Fruit fly (Drosophila melanogaster) whole organism, embryonic: Measurements from ENCODE around the gene Art9.

Experiments used
- ATbp ChIP-seq: fragments of 200-800 bp; sonication (Bioruptor generic); optimal IDR thresholded peaks from 2 replicates; lab custom pipeline; 2017; ENCODE audit warnings: missing biosample characterization, mild to moderate bottlenecking, missing genetic modification characterization, missing genetic modification reagents
- Antp ChIP-seq: fragments of 200-800 bp; sonication (Bioruptor generic); optimal IDR thresholded peaks from 3 replicates; lab custom pipeline; 2016; ENCODE audit warnings: missing biosample characterization, missing genetic modification characterization
- BtbVII ChIP-seq: fragments of 200-800 bp; sonication (Bioruptor generic); optimal IDR thresholded peaks from 3 replicates; lab custom pipeline; 2017; ENCODE audit warnings: missing biosample characterization, mild to moderate bottlenecking, missing genetic modification characterization
- CG10209 ChIP-seq: fragments of 200-800 bp; sonication (Bioruptor generic); optimal IDR thresholded peaks from 3 replicates; lab custom pipeline; 2017; ENCODE audit warnings: missing biosample characterization, mild to moderate bottlenecking, missing genetic modification characterization, missing genetic modification reagents
- CG10979 ChIP-seq: fragments of 200-800 bp; sonication (Bioruptor generic); optimal IDR thresholded peaks from 2 replicates; lab custom pipeline; 2018; ENCODE audit warnings: missing biosample characterization, mild to moderate bottlenecking, missing genetic modification characterization, moderate library complexity
- CG12391 ChIP-seq: fragments of 200-800 bp; sonication (Bioruptor generic); optimal IDR thresholded peaks from 3 replicates; lab custom pipeline; 2018; ENCODE audit warnings: missing biosample characterization, mild to moderate bottlenecking, missing genetic modification characterization, moderate library complexity
- CG14710 ChIP-seq: fragments of 200-800 bp; sonication (Bioruptor generic); optimal IDR thresholded peaks from 3 replicates; lab custom pipeline; 2019; ENCODE audit warnings: missing biosample characterization, mild to moderate bottlenecking, missing genetic modification characterization, moderate library complexity
- CG15011 ChIP-seq: fragments of 200-800 bp; sonication (Bioruptor generic); optimal IDR thresholded peaks from 3 replicates; lab custom pipeline; 2018; ENCODE audit warnings: missing biosample characterization, mild to moderate bottlenecking, missing genetic modification characterization
- CG17385 ChIP-seq: fragments of 200-800 bp; sonication (Bioruptor generic); optimal IDR thresholded peaks from 3 replicates; lab custom pipeline; 2018; ENCODE audit warnings: missing biosample characterization, mild to moderate bottlenecking, missing genetic modification characterization
- CG17568 ChIP-seq: fragments of 200-800 bp; sonication (Bioruptor generic); optimal IDR thresholded peaks from 2 replicates; lab custom pipeline; 2018; ENCODE audit warnings: missing biosample characterization, mild to moderate bottlenecking, missing genetic modification characterization, moderate library complexity
- CG18262 ChIP-seq: fragments of 200-800 bp; optimal IDR thresholded peaks from 3 replicates; lab custom pipeline; 2019; ENCODE audit warnings: missing biosample characterization, mild to moderate bottlenecking, missing genetic modification characterization, moderate library complexity
- CG18619 ChIP-seq: fragments of 200-800 bp; sonication (Bioruptor generic); optimal IDR thresholded peaks from 3 replicates; lab custom pipeline; 2017; ENCODE audit warnings: missing biosample characterization, mild to moderate bottlenecking, missing genetic modification characterization
- CG2678 ChIP-seq: fragments of 200-800 bp; sonication (Bioruptor generic); optimal IDR thresholded peaks from 3 replicates; lab custom pipeline; 2019; ENCODE audit warnings: missing biosample characterization, mild to moderate bottlenecking, missing genetic modification characterization, moderate library complexity
- CG2712 ChIP-seq: fragments of 200-800 bp; optimal IDR thresholded peaks from 3 replicates; lab custom pipeline; 2019; ENCODE audit warnings: missing biosample characterization, mild to moderate bottlenecking, missing genetic modification characterization, moderate library complexity
- CG2875 ChIP-seq: fragments of 200-800 bp; sonication (Bioruptor generic); optimal IDR thresholded peaks from 2 replicates; lab custom pipeline; 2017; ENCODE audit warnings: missing biosample characterization, mild to moderate bottlenecking, missing genetic modification characterization, missing genetic modification reagents
- CG30403 ChIP-seq: fragments of 200-800 bp; sonication (Bioruptor generic); optimal IDR thresholded peaks from 3 replicates; lab custom pipeline; 2016; ENCODE audit warnings: missing biosample characterization, missing genetic modification characterization
- CG31441 ChIP-seq: fragments of 200-800 bp; sonication (Bioruptor generic); IDR thresholded peaks from 2 replicates; pipeline ENCODE4 v1.3.6; 2022; ENCODE audit warnings: missing biosample characterization, missing genetic modification characterization
- CG32767 ChIP-seq: fragments of 200-800 bp; sonication (Bioruptor generic); IDR thresholded peaks from 2 replicates; pipeline ENCODE4 v1.3.6; 2022; ENCODE audit warnings: missing biosample characterization, missing genetic modification characterization
- CG4424 ChIP-seq: fragments of 200-800 bp; sonication (Bioruptor generic); optimal IDR thresholded peaks from 3 replicates; lab custom pipeline; 2016; ENCODE audit warnings: missing biosample characterization, missing genetic modification characterization
- CG6765 ChIP-seq: fragments of 200-800 bp; sonication (Bioruptor generic); optimal IDR thresholded peaks from 3 replicates; lab custom pipeline; 2017; ENCODE audit warnings: missing biosample characterization, mild to moderate bottlenecking, missing genetic modification characterization
- CG7839 ChIP-seq: fragments of 200-800 bp; sonication (Bioruptor generic); optimal IDR thresholded peaks from 3 replicates; lab custom pipeline; 2018; ENCODE audit warnings: missing biosample characterization, mild to moderate bottlenecking, missing genetic modification characterization, moderate library complexity
- CG8478 ChIP-seq: fragments of >200 bp; optimal IDR thresholded peaks from 2 replicates; lab custom pipeline; 2018
- CG9437 ChIP-seq: fragments of 200-800 bp; sonication (Bioruptor generic); optimal IDR thresholded peaks from 2 replicates; lab custom pipeline; 2018; ENCODE audit warnings: missing biosample characterization, mild to moderate bottlenecking, missing genetic modification characterization
- Dek ChIP-seq: fragments of 200-800 bp; sonication (Bioruptor generic); optimal IDR thresholded peaks from 3 replicates; lab custom pipeline; 2019; ENCODE audit warnings: missing biosample characterization, mild to moderate bottlenecking, missing genetic modification characterization, moderate library complexity
- Fer3 ChIP-seq: fragments of 200-800 bp; sonication (Bioruptor generic); optimal IDR thresholded peaks from 2 replicates; lab custom pipeline; 2018; ENCODE audit warnings: missing biosample characterization, mild to moderate bottlenecking, missing genetic modification characterization, moderate library complexity
- Hr3 ChIP-seq: fragments of 200-800 bp; sonication (Bioruptor generic); optimal IDR thresholded peaks from 3 replicates; lab custom pipeline; 2016; ENCODE audit warnings: missing biosample characterization, missing genetic modification characterization
- Hr51 ChIP-seq, 2 experiments: fragments of 200-800 bp; sonication (Bioruptor generic); optimal IDR thresholded peaks; 2 replicates in 1 of 2; 3 replicates in 1 of 2; lab custom pipeline; 2016 to 2018; ENCODE audit warnings: missing biosample characterization in 2 of 2, missing genetic modification characterization in 2 of 2, mild to moderate bottlenecking in 1 of 2, moderate library complexity in 1 of 2
- Oli ChIP-seq: fragments of 200-800 bp; sonication (Bioruptor generic); optimal IDR thresholded peaks from 2 replicates; lab custom pipeline; 2018; ENCODE audit warnings: missing biosample characterization, mild to moderate bottlenecking, missing genetic modification characterization, moderate library complexity
- Sox102F ChIP-seq: fragments of 200-800 bp; sonication (Bioruptor generic); optimal IDR thresholded peaks from 2 replicates; lab custom pipeline; 2018; ENCODE audit warnings: missing biosample characterization, mild to moderate bottlenecking, missing genetic modification characterization, moderate library complexity
- Ssrp ChIP-seq: fragments of 200-800 bp; sonication (Bioruptor generic); optimal IDR thresholded peaks from 2 replicates; lab custom pipeline; 2018; ENCODE audit warnings: missing biosample characterization, mild to moderate bottlenecking, missing genetic modification characterization, moderate library complexity
- Taf1 ChIP-seq: fragments of 200-800 bp; sonication (Bioruptor generic); IDR thresholded peaks from 2 replicates; pipeline ENCODE4 v1.3.6; 2022; ENCODE audit warnings: missing biosample characterization, missing genetic modification characterization
- Tbp ChIP-seq: fragments of >200 bp; optimal IDR thresholded peaks from 2 replicates; lab custom pipeline; 2018; ENCODE audit warnings: missing biosample characterization, missing genetic modification characterization
- ara ChIP-seq: fragments of 200-800 bp; sonication (Bioruptor generic); IDR thresholded peaks from 2 replicates; pipeline ENCODE4 v1.3.6; 2022; ENCODE audit warnings: missing biosample characterization, missing genetic modification characterization
- az2 ChIP-seq: fragments of 200-800 bp; sonication (Bioruptor generic); optimal IDR thresholded peaks from 3 replicates; lab custom pipeline; 2016; ENCODE audit warnings: missing biosample characterization, missing genetic modification characterization
- cad ChIP-seq: fragments of >200 bp; optimal IDR thresholded peaks from 2 replicates; lab custom pipeline; 2017; ENCODE audit warnings: missing biosample characterization, missing genetic modification characterization
- crc ChIP-seq: fragments of 200-800 bp; sonication (Bioruptor generic); optimal IDR thresholded peaks from 2 replicates; lab custom pipeline; 2016; ENCODE audit warnings: missing biosample characterization, missing genetic modification characterization
- dmrt99B ChIP-seq: fragments of 200-800 bp; sonication (Bioruptor generic); optimal IDR thresholded peaks from 2 replicates; lab custom pipeline; 2018; ENCODE audit warnings: missing biosample characterization, mild to moderate bottlenecking, missing genetic modification characterization, moderate library complexity
- eve ChIP-seq, 2 experiments: fragments of >200 bp; optimal IDR thresholded peaks; 2 replicates each; lab custom pipeline; 2017; ENCODE audit warnings: missing biosample characterization in 2 of 2, missing genetic modification characterization in 2 of 2
- fd96Cb ChIP-seq: fragments of 200-800 bp; sonication (Bioruptor generic); optimal IDR thresholded peaks from 2 replicates; lab custom pipeline; 2018; ENCODE audit warnings: missing biosample characterization, mild to moderate bottlenecking, missing genetic modification characterization, moderate library complexity
- gem ChIP-seq: fragments of 200-800 bp; sonication (Bioruptor generic); optimal IDR thresholded peaks from 2 replicates; lab custom pipeline; 2019; ENCODE audit warnings: missing biosample characterization, mild to moderate bottlenecking, missing genetic modification characterization, moderate library complexity
- grau ChIP-seq: fragments of 200-800 bp; optimal IDR thresholded peaks from 3 replicates; lab custom pipeline; 2019; ENCODE audit warnings: missing biosample characterization, mild to moderate bottlenecking, missing genetic modification characterization, moderate library complexity
- ind ChIP-seq: fragments of 200-800 bp; sonication (Bioruptor generic); optimal IDR thresholded peaks from 3 replicates; lab custom pipeline; 2016; ENCODE audit warnings: missing biosample characterization, missing genetic modification characterization
- lilli ChIP-seq: fragments of 200-800 bp; sonication (Bioruptor generic); optimal IDR thresholded peaks from 3 replicates; lab custom pipeline; 2016; ENCODE audit warnings: missing biosample characterization, missing genetic modification characterization
- mirr ChIP-seq: fragments of 200-800 bp; sonication (Bioruptor generic); optimal IDR thresholded peaks from 3 replicates; lab custom pipeline; 2018; ENCODE audit warnings: missing biosample characterization, mild to moderate bottlenecking, missing genetic modification characterization
- nmo ChIP-seq: fragments of 200-800 bp; sonication (Bioruptor generic); optimal IDR thresholded peaks from 2 replicates; lab custom pipeline; 2018; ENCODE audit warnings: missing biosample characterization, mild to moderate bottlenecking, missing genetic modification characterization, moderate library complexity
- phol ChIP-seq: fragments of 200-800 bp; sonication (Bioruptor generic); optimal IDR thresholded peaks from 3 replicates; lab custom pipeline; 2018; ENCODE audit warnings: missing biosample characterization, mild to moderate bottlenecking, missing genetic modification characterization, moderate library complexity
- salm ChIP-seq: fragments of 200-800 bp; sonication (Bioruptor generic); optimal IDR thresholded peaks from 2 replicates; lab custom pipeline; 2018; ENCODE audit warnings: missing biosample characterization, mild to moderate bottlenecking, missing genetic modification characterization
- sens ChIP-seq: fragments of 200-800 bp; sonication (Bioruptor generic); peaks from one replicate; lab custom pipeline; 2016; ENCODE audit warnings: missing biosample characterization, missing genetic modification characterization
- trh ChIP-seq: fragments of 200-800 bp; sonication (Bioruptor generic); optimal IDR thresholded peaks from 2 replicates; lab custom pipeline; 2016; ENCODE audit warnings: missing biosample characterization, missing genetic modification characterization
- twi ChIP-seq: fragments of 200-800 bp; optimal IDR thresholded peaks from 2 replicates; lab custom pipeline; 2019; ENCODE audit warnings: missing biosample characterization, mild to moderate bottlenecking, missing genetic modification characterization, moderate library complexity
- unpg ChIP-seq: fragments of 200-800 bp; sonication (Bioruptor generic); optimal IDR thresholded peaks from 3 replicates; lab custom pipeline; 2018; ENCODE audit warnings: missing biosample characterization, mild to moderate bottlenecking, missing genetic modification characterization, moderate library complexity

The Art9 gene

DNA sequence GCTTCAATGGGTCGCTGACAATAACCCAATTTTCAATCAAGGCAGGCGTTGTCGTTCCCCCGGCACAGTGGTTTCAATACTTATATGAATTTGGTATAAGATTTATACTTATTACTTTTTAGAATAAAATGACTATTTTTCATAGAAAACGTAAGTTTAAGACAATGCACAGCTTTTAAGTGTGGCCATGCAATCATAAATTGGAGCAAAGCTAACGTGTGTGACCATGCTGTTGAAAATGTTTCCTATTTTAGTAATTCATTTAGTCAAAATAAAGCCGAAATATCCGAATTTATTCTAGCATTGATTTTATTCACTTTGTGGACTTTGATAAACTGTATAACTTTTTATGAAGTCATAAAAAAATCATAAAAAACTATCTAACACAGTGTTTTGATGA lies 43.4 kb upstream of the Art9 start:
- TF ChIP-seq Hr3 (GFP tag; lab: Kevin White, UChicago) (peak; percentile 17), CG14710 (tag; lab: Kevin White, UChicago) (peak; percentile 5), CG17568 (GFP tag; lab: Kevin White, UChicago) (peak; percentile 0), ATbp (peak; percentile 9), CG31441 (GFP tag; lab: Robert Waterston, UW) (peak; percentile 26; the same call in 1 of the 2 replicates), CG17385 (GFP tag; lab: Kevin White, UChicago) (peak; percentile 13), lilli (no peak), CG2712 (tag; lab: Kevin White, UChicago) (peak; percentile 20), CG32767 (GFP tag; lab: Robert Waterston, UW) (no peak), twi (tag; lab: Kevin White, UChicago) (no peak), nmo (GFP tag; lab: Kevin White, UChicago) (peak; percentile 39), BtbVII (GFP tag; lab: Kevin White, UChicago) (peak; percentile 7), CG6765 (GFP tag; lab: Kevin White, UChicago) (no peak), CG18262 (tag; lab: Kevin White, UChicago) (peak; percentile 45), crc (no peak), CG9437 (peak; percentile 13), gem (tag; lab: Kevin White, UChicago) (peak; percentile 50), Dek (tag; lab: Kevin White, UChicago) (no peak), CG10209 (peak; percentile 2), CG12391 (tag; lab: Kevin White, UChicago) (peak; percentile 14), CG15011 (GFP tag; lab: Kevin White, UChicago) (no peak), CG7839 (tag; lab: Kevin White, UChicago) (peak; percentile 24), CG10979 (tag; lab: Kevin White, UChicago) (peak; percentile 27), Hr51 (GFP tag; optimal IDR thresholded peaks at IDR 0.05; lab: Kevin White, UChicago) (peak in 1 of 2 experiments; percentile 69), Antp (GFP tag; lab: Kevin White, UChicago) (no peak), Tbp (GFP tag; lab: Kevin White, UChicago) (no peak), ara (GFP tag; lab: Robert Waterston, UW) (no peak), Sox102F (peak; percentile 54), CG8478 (lab: Kevin White, UChicago) (no peak), fd96Cb (tag; lab: Kevin White, UChicago) (peak; percentile 29), CG18619 (no peak), Fer3 (no peak), CG4424 (GFP tag; lab: Kevin White, UChicago) (peak; percentile 31), cad (GFP tag; lab: Kevin White, UChicago) (no peak), grau (peak; percentile 3), unpg (GFP tag; lab: Kevin White, UChicago) (peak; percentile 1), Oli (tag; lab: Kevin White, UChicago) (peak; percentile 56), Ssrp (tag; lab: Kevin White, UChicago) (peak; percentile 13), sens (GFP tag; lab: Kevin White, UChicago) (peak; percentile 83), salm (tag; lab: Kevin White, UChicago) (peak; percentile 32), trh (GFP tag; lab: Kevin White, UChicago) (no peak), mirr (GFP tag; lab: Kevin White, UChicago) (no peak), CG30403 (GFP tag; lab: Kevin White, UChicago) (peak; percentile 19), eve (GFP tag; optimal IDR thresholded peaks at IDR 0.05; lab: Kevin White, UChicago) (peak in 1 of 2 experiments; percentile 74), az2 (GFP tag; lab: Kevin White, UChicago) (peak; percentile 15), ind (GFP tag; lab: Kevin White, UChicago) (no peak), phol (peak; percentile 53), Taf1 (no peak), CG2875 (GFP tag; lab: Kevin White, UChicago) (no peak), CG2678 (tag; lab: Kevin White, UChicago) (peak; percentile 34), dmrt99B (tag; lab: Kevin White, UChicago) (peak; percentile 47)
